Fruit fly (Drosophila melanogaster): Measurements from ENCODE around the gene aly.

Gene aly

dm6 chr3L:3037822-3038563 is 11.7 kb upstream of the aly start (continued):
- TF ChIP-seq Dip2 (GFP tag; IDR thresholded peaks at IDR 0.05) (no peak), dm (GFP tag; optimal IDR thresholded peaks at IDR 0.05) (no peak), HHEX (GFP tag; optimal IDR thresholded peaks at IDR 0.05) (no peak), croc (GFP tag; conservative IDR thresholded peaks at IDR 0.05) (no peak), Stat92E (GFP tag; optimal IDR thresholded peaks at IDR 0.05) (peak in 1 of 3 experiments; percentile 60), Antp (GFP tag; optimal IDR thresholded peaks at IDR 0.05) (no peak), CG10321 (GFP tag; IDR thresholded peaks at IDR 0.05) (no peak), prd (optimal IDR thresholded peaks at IDR 0.05) (no peak), prd (GFP tag; IDR thresholded peaks at IDR 0.05) (0 out of 3 replicates have a peak, but pooled peaks have one; percentile 4), wor (GFP tag; IDR thresholded peaks at IDR 0.05) (no peak), ewg (GFP tag; optimal IDR thresholded peaks at IDR 0.05) (no peak), dysf (GFP tag; IDR thresholded peaks at IDR 0.05) (no peak), Hr51 (GFP tag; optimal IDR thresholded peaks at IDR 0.05) (no peak), CG9215 (GFP tag; IDR thresholded peaks at IDR 0.05) (no peak), Nf-YC (tag; optimal IDR thresholded peaks at IDR 0.05) (peak; percentile 27), klu (GFP tag; IDR thresholded peaks at IDR 0.05) (no peak), Ada2b (GFP tag; IDR thresholded peaks at IDR 0.05) (no peak), CG10654 (GFP tag; optimal IDR thresholded peaks at IDR 0.05) (no peak), wek (GFP tag; optimal IDR thresholded peaks at IDR 0.05) (no peak), CG14050 (GFP tag; IDR thresholded peaks at IDR 0.05) (no peak), CG3407 (GFP tag; optimal IDR thresholded peaks at IDR 0.05) (no peak), CG2116 (GFP tag; optimal IDR thresholded peaks at IDR 0.05) (no peak), Myb (GFP tag; optimal IDR thresholded peaks at IDR 0.05) (no peak), CG12104 (GFP tag; optimal IDR thresholded peaks at IDR 0.05) (no peak), Awh (GFP tag; IDR thresholded peaks at IDR 0.05) (peak; percentile 54; the same call in 1 of the 2 replicates), zfh2 (GFP tag; optimal IDR thresholded peaks at IDR 0.05) (no peak), kah (GFP tag; optimal IDR thresholded peaks at IDR 0.05) (peak; percentile 27), ro (GFP tag; IDR thresholded peaks at IDR 0.05) (no peak), CG4360 (GFP tag; IDR thresholded peaks at IDR 0.05) (peak; percentile 99), Pdp1 (GFP tag; optimal IDR thresholded peaks at IDR 0.05) (peak in 1 of 2 experiments; percentile 89), Gsc (GFP tag; IDR thresholded peaks at IDR 0.05) (no peak), eve (GFP tag; optimal IDR thresholded peaks at IDR 0.05) (no peak), caup (GFP tag; optimal IDR thresholded peaks at IDR 0.05; ENCODE audit: severe bottlenecking) (no peak), zen (tag; optimal IDR thresholded peaks at IDR 0.05) (peak; percentile 52), Sox102F (GFP tag; optimal IDR thresholded peaks at IDR 0.05) (no peak), exex (tag; optimal IDR thresholded peaks at IDR 0.05) (peak; percentile 34), CG18599 (GFP tag; optimal IDR thresholded peaks at IDR 0.05) (peak; percentile 12), Opbp (GFP tag; IDR thresholded peaks at IDR 0.05; ENCODE audit: partially characterized antibody) (0 out of 3 replicates have a peak, but pooled peaks have one; percentile 56), HmgZ (tag; optimal IDR thresholded peaks at IDR 0.05) (peak; percentile 12), Max (GFP tag; optimal IDR thresholded peaks at IDR 0.05) (no peak), ind (GFP tag; optimal IDR thresholded peaks at IDR 0.05) (no peak), NFAT (GFP tag; IDR thresholded peaks at IDR 0.05) (no peak), CG11456 (GFP tag; IDR thresholded peaks at IDR 0.05) (no peak), cas (GFP tag; IDR thresholded peaks at IDR 0.05) (0 out of 2 replicates have a peak, but pooled peaks have one; percentile 20), CG9727 (GFP tag; optimal IDR thresholded peaks at IDR 0.05) (no peak), CG3995 (GFP tag; optimal IDR thresholded peaks at IDR 0.05) (no peak), ab (GFP tag; optimal IDR thresholded peaks at IDR 0.05) (no peak), CG10431 (GFP tag; optimal IDR thresholded peaks at IDR 0.05) (no peak), pfk (GFP tag; optimal IDR thresholded peaks at IDR 0.05) (no peak), CG33213 (GFP tag; optimal IDR thresholded peaks at IDR 0.05) (no peak)

Data from whole organism, embryonic.